Fruit fly (Drosophila melanogaster) whole organism, wandering third instar larva: ENCODE data around the gene FipoQ.

Experiments used
- Abd-B ChIP-seq: fragments of >200 bp; optimal IDR thresholded peaks from 2 replicates; lab custom pipeline; 2017; ENCODE audit warnings: missing biosample characterization, missing genetic modification characterization
- CG32264 ChIP-seq: fragments of 200-800 bp; sonication (Bioruptor generic); optimal IDR thresholded peaks from 2 replicates; lab custom pipeline; 2016; ENCODE audit warnings: missing biosample characterization, missing genetic modification characterization
- CG9705 ChIP-seq: fragments of 200-800 bp; sonication (Bioruptor generic); optimal IDR thresholded peaks from 2 replicates; lab custom pipeline; 2018; ENCODE audit warnings: missing biosample characterization, mild to moderate bottlenecking, missing genetic modification characterization
- CrebA ChIP-seq: fragments of 200-800 bp; sonication (Bioruptor generic); optimal IDR thresholded peaks from 2 replicates; lab custom pipeline; 2016; ENCODE audit warnings: missing biosample characterization, mild to moderate bottlenecking, missing genetic modification characterization, borderline replicate concordance
- Dfd ChIP-seq: fragments of >200 bp; optimal IDR thresholded peaks from 2 replicates; lab custom pipeline; 2017; ENCODE audit warnings: missing biosample characterization, missing genetic modification characterization
- Dif ChIP-seq: fragments of 200-275, 200-300 bp; sonication (Bioruptor generic); optimal IDR thresholded peaks from 2 replicates; lab custom pipeline; 2018; ENCODE audit warnings: missing biosample characterization, missing genetic modification characterization; ENCODE audit not compliant: partially characterized antibody
- GATAd ChIP-seq: sonication (Bioruptor generic); optimal IDR thresholded peaks from 2 replicates; lab custom pipeline; 2016; ENCODE audit warnings: missing biosample characterization, missing genetic modification characterization
- Hnf4 ChIP-seq: fragments of 200-800 bp; sonication (Bioruptor generic); optimal IDR thresholded peaks from 2 replicates; lab custom pipeline; 2016; ENCODE audit warnings: missing biosample characterization, mild to moderate bottlenecking, missing genetic modification characterization
- Hr78 ChIP-seq: fragments of >200 bp; optimal IDR thresholded peaks from 2 replicates; lab custom pipeline; 2017; ENCODE audit warnings: missing biosample characterization, missing genetic modification characterization
- Hr83 ChIP-seq: fragments of 200-300 bp; sonication (Bioruptor generic); optimal IDR thresholded peaks from 2 replicates; lab custom pipeline; 2016; ENCODE audit warnings: missing biosample characterization, mild to moderate bottlenecking, missing genetic modification characterization, moderate library complexity; ENCODE audit not compliant: poor library complexity, severe bottlenecking
- Mio ChIP-seq: sonication (Bioruptor generic); optimal IDR thresholded peaks from 2 replicates; lab custom pipeline; 2016; ENCODE audit warnings: missing biosample characterization, missing genetic modification characterization
- Myc ChIP-seq: fragments of >200 bp; optimal IDR thresholded peaks from 2 replicates; lab custom pipeline; 2017
- N ChIP-seq: fragments of >200 bp; optimal IDR thresholded peaks from 2 replicates; lab custom pipeline; 2018; ENCODE audit warnings: missing biosample characterization, missing external identifiers, missing genetic modification characterization
- OdsH ChIP-seq: fragments of 200-800 bp; sonication (Bioruptor generic); optimal IDR thresholded peaks from 2 replicates; lab custom pipeline; 2016; ENCODE audit warnings: missing biosample characterization, mild to moderate bottlenecking, missing genetic modification characterization
- Rel ChIP-seq, 2 experiments: fragments of 200-800 bp; sonication (Bioruptor generic) in 1 of 2; optimal IDR thresholded peaks; 2 replicates in 1 of 2; 3 replicates in 1 of 2; lab custom pipeline; 2016 to 2019; ENCODE audit warnings: mild to moderate bottlenecking in 2 of 2, missing biosample characterization in 2 of 2, missing genetic modification characterization in 2 of 2, moderate library complexity in 1 of 2
- Sp1 ChIP-seq: fragments of 200-800 bp; sonication (Bioruptor generic); optimal IDR thresholded peaks from 3 replicates; lab custom pipeline; 2019; ENCODE audit warnings: missing biosample characterization, mild to moderate bottlenecking, missing genetic modification characterization, moderate library complexity
- Vsx2 ChIP-seq: fragments of 200-300, 225-300 bp; sonication (Bioruptor generic); optimal IDR thresholded peaks from 2 replicates; lab custom pipeline; 2018; ENCODE audit warnings: missing biosample characterization, missing genetic modification characterization; ENCODE audit not compliant: partially characterized antibody
- br ChIP-seq: fragments of 200-800 bp; sonication (Bioruptor generic); optimal IDR thresholded peaks from 2 replicates; lab custom pipeline; 2016; ENCODE audit warnings: missing biosample characterization, missing genetic modification characterization
- brk ChIP-seq: fragments of 200-800 bp; sonication (Bioruptor generic); optimal IDR thresholded peaks from 2 replicates; lab custom pipeline; 2016; ENCODE audit warnings: missing biosample characterization, mild to moderate bottlenecking, missing genetic modification characterization
- dl ChIP-seq, 2 experiments: fragments of 175-275, 200-275 bp in 1 of 2; fragments of 200-275 bp in 1 of 2; sonication (Bioruptor generic); optimal IDR thresholded peaks; lab custom pipeline; 2018; ENCODE audit warnings: mild to moderate bottlenecking in 2 of 2, missing biosample characterization in 2 of 2, missing genetic modification characterization in 2 of 2, moderate library complexity in 2 of 2; ENCODE audit not compliant: partially characterized antibody in 2 of 2, insufficient read depth in 1 of 2
- dmrt93B ChIP-seq: fragments of 200-800 bp; sonication (Bioruptor generic); optimal IDR thresholded peaks from 2 replicates; lab custom pipeline; 2018; ENCODE audit warnings: missing biosample characterization, mild to moderate bottlenecking, missing genetic modification characterization
- dsf ChIP-seq: sonication (Bioruptor generic); optimal IDR thresholded peaks from 2 replicates; lab custom pipeline; 2016; ENCODE audit warnings: missing biosample characterization, missing genetic modification characterization, borderline replicate concordance
- foxo ChIP-seq, 2 experiments: fragments of 200-800 bp; sonication (Bioruptor generic); optimal IDR thresholded peaks; 2 replicates in 1 of 2; 3 replicates in 1 of 2; lab custom pipeline; 2016 to 2017; ENCODE audit warnings: missing biosample characterization in 2 of 2, missing genetic modification characterization in 2 of 2
- fru ChIP-seq: fragments of 200-800 bp; sonication (Bioruptor generic); optimal IDR thresholded peaks from 3 replicates; lab custom pipeline; 2016; ENCODE audit warnings: missing biosample characterization, mild to moderate bottlenecking, missing genetic modification characterization
- h ChIP-seq: fragments of 200-800 bp; sonication (Bioruptor generic); optimal IDR thresholded peaks from 3 replicates; lab custom pipeline; 2016; ENCODE audit warnings: missing biosample characterization, mild to moderate bottlenecking, missing genetic modification characterization
- jim ChIP-seq: fragments of 175-275, 200-325 bp; sonication (Bioruptor generic); optimal IDR thresholded peaks from 2 replicates; lab custom pipeline; 2016; ENCODE audit warnings: missing biosample characterization, mild to moderate bottlenecking, missing genetic modification characterization
- lola ChIP-seq: fragments of >200 bp; optimal IDR thresholded peaks from 2 replicates; lab custom pipeline; 2017; ENCODE audit warnings: missing biosample characterization, missing genetic modification characterization
- pan ChIP-seq: fragments of >200 bp; optimal IDR thresholded peaks from 2 replicates; lab custom pipeline; 2017
- psq ChIP-seq: fragments of 200-800 bp; sonication (Bioruptor generic); optimal IDR thresholded peaks from 3 replicates; lab custom pipeline; 2017; ENCODE audit warnings: missing biosample characterization, mild to moderate bottlenecking, missing genetic modification characterization, moderate library complexity
- rgr ChIP-seq: fragments of 200-800 bp; sonication (Bioruptor generic); optimal IDR thresholded peaks from 3 replicates; lab custom pipeline; 2016; ENCODE audit warnings: missing biosample characterization, mild to moderate bottlenecking, missing genetic modification characterization
- sv ChIP-seq: fragments of 200-800 bp; sonication (Bioruptor generic); optimal IDR thresholded peaks from 3 replicates; lab custom pipeline; 2016; ENCODE audit warnings: missing biosample characterization, missing genetic modification characterization
- tai ChIP-seq: sonication (Bioruptor generic); optimal IDR thresholded peaks from 2 replicates; lab custom pipeline; 2016; ENCODE audit warnings: missing biosample characterization, missing genetic modification characterization
- woc ChIP-seq: sonication (Bioruptor generic); optimal IDR thresholded peaks from 2 replicates; lab custom pipeline; 2016; ENCODE audit warnings: missing biosample characterization, mild to moderate bottlenecking, missing genetic modification characterization

Gene FipoQ

DNA sequence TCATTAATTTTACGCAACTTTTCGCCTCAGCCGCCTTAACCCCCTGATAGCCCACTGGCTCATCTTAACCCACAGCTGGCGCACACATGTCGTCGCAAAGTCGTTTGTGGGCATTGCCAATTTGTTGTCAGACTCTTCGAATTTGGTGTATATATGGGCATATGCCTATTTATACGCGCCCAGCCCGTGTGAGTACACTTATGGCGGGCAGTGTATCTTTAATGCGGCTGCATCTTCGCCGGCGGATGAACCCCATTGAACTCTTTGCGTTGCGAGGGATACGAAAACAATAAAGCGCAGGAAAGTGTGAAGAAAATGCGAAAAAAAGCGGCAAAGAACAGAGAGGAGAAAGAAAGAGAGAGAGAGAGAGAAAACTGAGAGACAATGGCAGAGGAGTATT is 33.5 kb upstream of the FipoQ start (continued):
- TF ChIP-seq GATAd (GFP tag; lab: Kevin White, UChicago): no peak
- TF ChIP-seq pan (lab: Kevin White, UChicago): no peak
- TF ChIP-seq Hr83 (GFP tag; lab: Kevin White, UChicago): no peak
- no peak for TF ChIP-seq Vsx2 (GFP tag; lab: Kevin White, UChicago)
- no peak for TF ChIP-seq OdsH (GFP tag; lab: Kevin White, UChicago)
- peak; percentile 59 for TF ChIP-seq psq (GFP tag; lab: Kevin White, UChicago)
- peak; percentile 2 for TF ChIP-seq rgr (GFP tag; lab: Kevin White, UChicago)
- peak; percentile 37 for TF ChIP-seq fru (GFP tag; lab: Kevin White, UChicago)
- no peak for TF ChIP-seq dmrt93B (GFP tag; lab: Kevin White, UChicago)
- TF ChIP-seq lola (GFP tag; lab: Kevin White, UChicago): no peak
- no peak for TF ChIP-seq N
- TF ChIP-seq Sp1: peak; percentile 5
- TF ChIP-seq foxo (GFP tag; optimal IDR thresholded peaks at IDR 0.05; lab: Kevin White, UChicago): peak in 1 of 2 experiments; percentile 44
- no peak for TF ChIP-seq brk (GFP tag; lab: Kevin White, UChicago)
- TF ChIP-seq jim: no peak
- no peak for TF ChIP-seq Abd-B (GFP tag; lab: Kevin White, UChicago)
- no peak for TF ChIP-seq CrebA (GFP tag; lab: Kevin White, UChicago)
- no peak for TF ChIP-seq Mio (GFP tag; lab: Kevin White, UChicago)
- TF ChIP-seq Myc: no peak

DNA sequence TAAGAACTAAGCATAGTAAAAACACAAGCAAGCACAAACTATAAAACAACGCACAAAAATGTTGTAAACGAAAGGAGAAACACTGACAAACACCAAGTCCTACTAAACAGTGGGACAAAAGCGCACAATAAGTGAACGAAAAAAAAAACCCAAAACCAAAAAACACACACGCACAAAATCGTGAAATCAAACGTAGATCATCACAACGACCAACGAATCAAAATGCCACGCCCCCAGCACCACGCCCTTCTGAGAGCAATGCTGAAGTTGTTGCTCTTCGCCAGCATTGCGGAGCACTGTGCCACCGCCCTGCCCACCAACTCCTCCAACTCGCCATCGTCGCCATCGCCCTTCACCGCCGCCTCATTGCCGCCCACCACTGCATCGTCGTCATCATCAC is 32.7 kb upstream of the FipoQ start:
- no peak for TF ChIP-seq Rel (GFP tag; optimal IDR thresholded peaks at IDR 0.05; lab: Kevin White, UChicago)
- no peak for TF ChIP-seq Rel (tag; optimal IDR thresholded peaks at IDR 0.05; lab: Kevin White, UChicago)
- no peak for TF ChIP-seq pan (lab: Kevin White, UChicago)
- no peak for TF ChIP-seq br
- TF ChIP-seq h: no peak
- no peak for TF ChIP-seq dsf (GFP tag; lab: Kevin White, UChicago)
- no peak for TF ChIP-seq Hr83 (GFP tag; lab: Kevin White, UChicago)
- TF ChIP-seq Myc: no peak
- TF ChIP-seq woc: no peak
- TF ChIP-seq CG32264: no peak
- TF ChIP-seq fru (GFP tag; lab: Kevin White, UChicago): no peak
- TF ChIP-seq lola (GFP tag; lab: Kevin White, UChicago): no peak
- no peak for TF ChIP-seq Mio (GFP tag; lab: Kevin White, UChicago)
- no peak for TF ChIP-seq CG9705 (GFP tag; lab: Kevin White, UChicago)
- TF ChIP-seq OdsH (GFP tag; lab: Kevin White, UChicago): no peak
- no peak for TF ChIP-seq Hnf4
- no peak for TF ChIP-seq Dfd (GFP tag; lab: Kevin White, UChicago)
- no peak for TF ChIP-seq tai (GFP tag; lab: Kevin White, UChicago)
- TF ChIP-seq sv (GFP tag; lab: Kevin White, UChicago): no peak
- TF ChIP-seq psq (GFP tag; lab: Kevin White, UChicago): no peak
- TF ChIP-seq Vsx2 (GFP tag; lab: Kevin White, UChicago): no peak

DNA sequence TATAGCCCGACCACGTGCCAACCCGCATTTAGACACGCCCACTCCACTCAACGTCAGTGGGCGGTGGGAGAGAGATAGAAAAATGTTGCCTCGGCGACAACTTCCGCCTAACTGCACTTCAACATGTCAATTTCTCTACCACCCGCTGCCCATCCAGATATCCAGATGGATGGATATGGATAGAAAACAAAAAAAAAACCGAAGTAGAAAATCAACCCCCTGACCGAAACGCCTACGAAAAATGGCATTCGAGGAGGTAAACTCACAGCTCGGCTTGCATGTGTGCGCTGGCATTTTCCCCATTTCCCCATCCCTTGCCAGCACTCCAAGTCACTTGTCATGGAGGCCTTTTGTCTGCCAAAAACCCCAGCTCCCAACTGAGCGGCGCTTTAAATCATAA is 27.8 kb upstream of the FipoQ start:
- TF ChIP-seq h (no peak), CrebA (GFP tag; lab: Kevin White, UChicago) (no peak), dl (GFP tag; optimal IDR thresholded peaks at IDR 0.05; lab: Kevin White, UChicago; ENCODE audit: insufficient read depth in 1 of 2, partially characterized antibody in 2 of 2) (no peak), jim (no peak), Rel (GFP tag; optimal IDR thresholded peaks at IDR 0.05; lab: Kevin White, UChicago) (no peak), Rel (tag; optimal IDR thresholded peaks at IDR 0.05; lab: Kevin White, UChicago) (no peak), Dif (no peak), brk (GFP tag; lab: Kevin White, UChicago) (no peak), woc (no peak), Abd-B (GFP tag; lab: Kevin White, UChicago) (no peak), Sp1 (no peak), br (no peak), rgr (GFP tag; lab: Kevin White, UChicago) (no peak)

DNA sequence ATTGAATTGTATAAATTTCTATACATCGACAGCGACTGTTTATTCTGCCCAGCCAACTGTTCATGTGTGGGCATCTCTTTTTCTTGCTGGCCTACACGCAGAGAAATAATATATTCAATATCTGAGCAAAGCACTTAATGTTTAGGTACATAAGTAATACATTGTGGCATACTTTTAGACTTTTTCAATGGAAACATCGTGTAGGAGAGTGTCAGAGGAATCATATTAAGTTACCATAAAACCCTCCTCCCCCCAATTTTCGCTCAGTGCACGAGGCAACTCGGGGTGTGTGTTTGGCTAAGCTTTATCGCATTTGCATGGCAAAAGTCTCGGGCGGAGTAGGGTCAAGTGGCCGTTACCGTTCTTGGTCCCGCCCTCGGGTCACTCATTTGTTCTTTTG is 24.5 kb upstream of the FipoQ start:
- TF ChIP-seq Hr78 (no peak), Rel (GFP tag; optimal IDR thresholded peaks at IDR 0.05; lab: Kevin White, UChicago) (no peak), Rel (tag; optimal IDR thresholded peaks at IDR 0.05; lab: Kevin White, UChicago) (no peak), tai (GFP tag; lab: Kevin White, UChicago) (no peak), dmrt93B (GFP tag; lab: Kevin White, UChicago) (no peak)
